Fruit fly (Drosophila melanogaster): ENCODE results near the gene Rabex-5.
A peak's percentile ranks its signal among the peaks of the same experiment; 100 is the strongest.

The Rabex-5 gene

DNA sequence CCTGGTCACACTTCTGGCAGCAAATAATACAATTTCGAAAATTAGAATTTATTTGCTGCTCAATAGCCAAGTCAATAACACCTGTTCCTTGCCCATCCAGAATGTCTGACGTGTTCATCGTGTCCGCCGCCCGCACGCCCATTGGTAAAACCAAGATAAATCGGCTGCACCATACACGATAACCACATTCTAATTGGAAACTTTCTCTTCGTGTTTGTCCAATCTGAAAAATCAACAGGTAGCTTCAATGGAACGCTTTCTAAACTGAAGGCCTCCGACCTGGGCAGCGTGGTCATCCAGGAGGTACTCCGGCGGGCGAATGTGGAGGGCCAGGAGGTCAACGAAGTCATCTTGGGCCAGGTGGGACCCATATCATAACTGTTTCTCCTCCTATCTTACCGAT is 7.2 kb downstream of the Rabex-5 start:
- TF ChIP-seq fd96Ca (GFP tag; IDR thresholded peaks at IDR 0.05) (no peak), Snoo (tag; optimal IDR thresholded peaks at IDR 0.05) (no peak), CG4496 (GFP tag; IDR thresholded peaks at IDR 0.05) (no peak), EcR (GFP tag; optimal IDR thresholded peaks at IDR 0.05) (no peak), Pif1A (GFP tag; optimal IDR thresholded peaks at IDR 0.05) (no peak), CG34367 (tag; optimal IDR thresholded peaks at IDR 0.05) (no peak), CG8301 (tag; optimal IDR thresholded peaks at IDR 0.05) (no peak)

DNA sequence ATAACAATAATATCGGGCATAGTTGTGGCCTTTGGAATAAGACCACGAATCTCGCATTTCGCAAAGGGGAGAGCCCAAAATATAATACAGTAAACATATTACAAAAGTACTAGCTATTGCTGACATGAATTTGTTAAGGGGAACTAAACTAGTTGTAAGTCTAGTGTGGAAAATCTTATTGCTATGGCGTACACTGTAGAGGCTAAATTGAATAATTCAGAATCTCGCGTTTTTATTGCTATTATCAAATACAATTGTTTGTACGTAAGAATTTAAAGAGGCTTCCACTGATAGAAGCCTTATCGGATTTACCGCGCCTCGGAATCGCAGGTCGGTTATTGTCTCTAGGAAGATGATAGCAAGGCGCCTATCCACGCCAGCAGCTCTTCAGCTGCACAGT is 9.6 kb downstream of the Rabex-5 start:
- TF ChIP-seq EcR (GFP tag; optimal IDR thresholded peaks at IDR 0.05) (no peak), D1 (tag; optimal IDR thresholded peaks at IDR 0.05) (no peak), fd96Ca (GFP tag; IDR thresholded peaks at IDR 0.05) (no peak), CG15710 (tag; optimal IDR thresholded peaks at IDR 0.05) (no peak), CG14655 (GFP tag; optimal IDR thresholded peaks at IDR 0.05) (no peak), Ets98B (GFP tag; IDR thresholded peaks at IDR 0.05) (no peak), CG9948 (tag; optimal IDR thresholded peaks at IDR 0.05) (no peak), Snoo (tag; optimal IDR thresholded peaks at IDR 0.05) (no peak), CG10348 (GFP tag; IDR thresholded peaks at IDR 0.05) (no peak), CG4496 (GFP tag; IDR thresholded peaks at IDR 0.05) (no peak), rn (GFP tag; IDR thresholded peaks at IDR 0.05) (no peak), CG34367 (tag; optimal IDR thresholded peaks at IDR 0.05) (no peak), CG8159 (tag; optimal IDR thresholded peaks at IDR 0.05) (no peak), CG13204 (GFP tag; optimal IDR thresholded peaks at IDR 0.05) (no peak), Pif1B (GFP tag; optimal IDR thresholded peaks at IDR 0.05) (no peak), Pif1A (GFP tag; optimal IDR thresholded peaks at IDR 0.05) (no peak), gl (tag; optimal IDR thresholded peaks at IDR 0.05) (no peak), CG12605 (GFP tag; IDR thresholded peaks at IDR 0.05) (no peak)

DNA sequence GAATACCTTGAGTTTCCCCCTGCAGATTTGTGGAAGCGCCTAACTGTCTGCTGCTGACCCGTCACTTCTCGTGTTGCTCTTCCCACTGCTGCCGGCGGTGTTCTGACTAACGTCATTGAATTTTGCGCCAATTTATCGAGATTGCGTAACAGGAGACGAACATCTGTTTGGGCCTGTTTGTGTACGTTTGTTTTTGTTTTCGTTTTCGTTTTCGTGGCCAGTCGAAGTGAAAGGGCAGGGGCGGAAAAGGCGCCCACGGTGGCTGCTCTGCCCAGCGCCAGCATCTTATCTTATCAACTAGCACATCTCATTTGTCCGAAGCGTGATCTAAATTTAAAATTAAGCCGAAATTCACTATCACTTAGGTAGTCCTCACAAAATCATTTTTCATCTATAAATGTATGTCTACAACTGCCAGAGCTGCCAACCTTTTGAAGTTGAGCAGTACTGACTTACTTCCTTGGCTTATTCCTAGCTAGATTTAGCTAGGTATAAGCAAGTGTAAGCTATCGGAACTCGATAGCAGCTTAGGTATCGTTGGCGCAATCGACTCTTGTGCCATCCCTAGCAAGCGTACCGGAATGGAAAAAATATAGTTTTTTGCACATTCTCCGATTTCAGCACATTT is 11.4 kb downstream of the Rabex-5 start, which contains the start of the genes Ctr9 and Nt5a:
Gene Ctr9, plus strand, starts transcription at position 220 of the 628 bp plus-strand sequence.
Gene Nt5a, minus strand, starts transcription at position 414 of the 628 bp plus-strand sequence.
- TF ChIP-seq D1 (tag; optimal IDR thresholded peaks at IDR 0.05), result no peak
- TF ChIP-seq CG4496 (GFP tag; IDR thresholded peaks at IDR 0.05), result peak; percentile 9; the same call in 1 of the 3 replicates
- TF ChIP-seq gl (tag; optimal IDR thresholded peaks at IDR 0.05), result no peak
- peak; percentile 49; the same call in 1 of the 3 replicates for TF ChIP-seq fd96Ca (GFP tag; IDR thresholded peaks at IDR 0.05)
- TF ChIP-seq Snoo (tag; optimal IDR thresholded peaks at IDR 0.05), result no peak
- TF ChIP-seq CG14655 (GFP tag; optimal IDR thresholded peaks at IDR 0.05), result no peak
- no peak for TF ChIP-seq rn (GFP tag; IDR thresholded peaks at IDR 0.05)
- peak; percentile 25 for TF ChIP-seq EcR (GFP tag; optimal IDR thresholded peaks at IDR 0.05)
- TF ChIP-seq Ets98B (GFP tag; IDR thresholded peaks at IDR 0.05), result peak; percentile 41
- TF ChIP-seq CG34367 (tag; optimal IDR thresholded peaks at IDR 0.05), result no peak
- no peak for TF ChIP-seq CG13204 (GFP tag; optimal IDR thresholded peaks at IDR 0.05)
- peak; percentile 13; the same call in 1 of the 2 replicates for TF ChIP-seq CG32121 (GFP tag; IDR thresholded peaks at IDR 0.05)
- no peak for TF ChIP-seq CG17806 (tag; optimal IDR thresholded peaks at IDR 0.05)
- peak; percentile 23 for TF ChIP-seq CG15710 (tag; optimal IDR thresholded peaks at IDR 0.05)
- TF ChIP-seq CG9948 (tag; optimal IDR thresholded peaks at IDR 0.05), result no peak

DNA sequence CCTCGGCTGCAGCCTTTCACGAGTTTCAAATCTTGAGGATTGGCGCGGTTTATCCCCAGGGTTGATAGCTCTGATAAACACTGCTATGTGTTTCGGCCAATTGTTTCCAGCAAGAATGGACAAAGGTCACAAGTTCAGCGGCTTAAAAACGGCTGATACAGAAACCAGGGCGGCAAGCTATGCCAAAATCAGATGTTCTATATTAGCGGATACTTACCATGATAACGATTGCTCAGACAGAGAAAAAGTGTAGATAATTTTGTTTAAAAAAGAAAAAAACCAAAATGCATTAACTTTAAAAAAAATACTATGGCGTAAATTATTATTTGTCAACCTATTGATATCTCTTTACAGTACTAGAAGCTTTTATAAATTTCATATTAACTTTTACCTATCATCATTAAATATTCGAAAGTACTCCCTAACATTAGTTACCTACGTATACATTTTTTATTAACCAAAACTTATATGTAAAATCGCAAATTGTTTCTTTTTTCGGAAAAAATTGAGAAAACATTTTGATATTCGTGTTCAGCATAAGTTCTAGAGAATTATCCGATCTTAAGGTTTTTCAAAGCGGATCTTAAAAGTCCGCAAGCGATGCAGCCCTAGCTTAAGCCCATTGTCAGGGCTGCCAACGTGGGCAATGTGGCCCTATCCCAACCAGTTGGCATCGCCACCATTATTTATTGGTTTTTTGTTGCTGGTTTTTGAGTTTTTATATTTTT is 17.5 kb downstream of the Rabex-5 start, which contains the start of the genes sturkopf and Herc4:
Gene sturkopf, minus strand, starts transcription at position 339 of the 728 bp plus-strand sequence.
Gene Herc4, plus strand, starts transcription at position 658 of the 728 bp plus-strand sequence.
- TF ChIP-seq CG10348 (GFP tag; IDR thresholded peaks at IDR 0.05) (no peak), CG4496 (GFP tag; IDR thresholded peaks at IDR 0.05) (peak; percentile 59; the same call in 2 of the 3 replicates), CG32121 (GFP tag; IDR thresholded peaks at IDR 0.05) (0 out of 2 replicates have a peak, but pooled peaks have one; percentile 24), CG8159 (tag; optimal IDR thresholded peaks at IDR 0.05) (peak; percentile 68), EcR (GFP tag; optimal IDR thresholded peaks at IDR 0.05) (peak; percentile 68), CG9948 (tag; optimal IDR thresholded peaks at IDR 0.05) (peak; percentile 64), CG8301 (tag; optimal IDR thresholded peaks at IDR 0.05) (peak; percentile 63), rn (GFP tag; IDR thresholded peaks at IDR 0.05) (no peak), fd96Ca (GFP tag; IDR thresholded peaks at IDR 0.05) (peak; percentile 60), CG12605 (GFP tag; IDR thresholded peaks at IDR 0.05) (peak; percentile 54), gl (tag; optimal IDR thresholded peaks at IDR 0.05) (no peak), Ets98B (GFP tag; IDR thresholded peaks at IDR 0.05) (peak; percentile 44), CG34367 (tag; optimal IDR thresholded peaks at IDR 0.05) (peak; percentile 39), CG17806 (tag; optimal IDR thresholded peaks at IDR 0.05) (peak; percentile 18), CG13204 (GFP tag; optimal IDR thresholded peaks at IDR 0.05) (no peak), Pif1B (GFP tag; optimal IDR thresholded peaks at IDR 0.05) (no peak), CG15710 (tag; optimal IDR thresholded peaks at IDR 0.05) (peak; percentile 75), D1 (tag; optimal IDR thresholded peaks at IDR 0.05) (no peak), CG14655 (GFP tag; optimal IDR thresholded peaks at IDR 0.05) (no peak), Snoo (tag; optimal IDR thresholded peaks at IDR 0.05) (peak; percentile 90), Pif1A (GFP tag; optimal IDR thresholded peaks at IDR 0.05) (no peak)

DNA sequence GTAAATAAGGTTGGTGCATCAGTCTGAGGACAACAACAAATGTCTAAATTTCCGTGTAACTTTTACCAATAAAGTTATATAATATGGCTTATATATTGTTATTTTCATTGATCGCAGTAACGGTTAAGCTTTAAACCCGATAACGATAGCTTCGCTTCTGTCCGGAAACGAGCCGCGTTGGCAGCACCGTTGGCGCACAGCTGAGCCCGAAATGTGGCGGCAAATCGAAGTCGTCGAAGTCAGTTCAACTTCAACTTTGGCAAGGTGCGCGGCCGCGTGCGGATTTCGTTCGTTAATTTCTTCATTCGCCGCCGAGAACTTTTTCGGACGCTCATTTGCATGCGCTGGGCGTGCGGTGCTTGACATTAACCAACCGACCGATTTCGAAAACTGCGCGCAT is 22.5 kb downstream of the Rabex-5 start, which contains the start of gene Myo61F:
Gene Myo61F, plus strand, starts transcription at position 240 of the 400 bp plus-strand sequence.
- 0 out of 3 replicates have a peak, but pooled peaks have one; percentile 36 for TF ChIP-seq CG4496 (GFP tag; IDR thresholded peaks at IDR 0.05)
- TF ChIP-seq CG14655 (GFP tag; optimal IDR thresholded peaks at IDR 0.05), result no peak
- TF ChIP-seq Ets98B (GFP tag; IDR thresholded peaks at IDR 0.05), result no peak
